Worm (Caenorhabditis elegans) whole organism, late embryonic: ENCODE results near the gene ptr-16.

ENCODE experiments used
- dmd-4 ChIP-seq: sonication (generic microtip); optimal IDR thresholded peaks from 2 replicates; lab custom pipeline; 2016; ENCODE audit warnings: borderline replicate concordance, missing genetic modification characterization, missing compliant biosample characterization
- ets-4 ChIP-seq: sonication (generic microtip); optimal IDR thresholded peaks from 2 replicates; lab custom pipeline; 2016; ENCODE audit warnings: missing genetic modification characterization, missing compliant biosample characterization
- fkh-10 ChIP-seq: fragments of 150-350 bp; optimal IDR thresholded peaks from 2 replicates; lab custom pipeline; 2014; ENCODE audit warnings: missing biosample characterization, missing genetic modification reagents, missing genetic modification characterization
- hlh-8 ChIP-seq: sonication (generic microtip); optimal IDR thresholded peaks from 2 replicates; lab custom pipeline; 2016; ENCODE audit warnings: missing genotype, missing genetic modification characterization, missing compliant biosample characterization

- TF ChIP-seq hlh-8 (tag; lab: Kevin White, UChicago), result no peak
- no peak for TF ChIP-seq fkh-10
- TF ChIP-seq dmd-4 (tag; lab: Kevin White, UChicago), result no peak
- TF ChIP-seq ets-4 (tag; lab: Kevin White, UChicago), result no peak
These were observed 33.8 kb downstream of the ptr-16 start, which contains the start of gene Y50D4A.6 for ce11 chrV:1199219-1199889.
